Fruit fly (Drosophila melanogaster) whole organism, embryonic: ENCODE measurements around the gene geko.
A peak's percentile ranks its signal among the peaks of the same experiment; 100 is the strongest.

ENCODE experiments used
- Ada2b ChIP-seq: fragments of 200-800 bp; sonication (Bioruptor generic); IDR thresholded peaks from 2 replicates; pipeline ENCODE4 v1.3.6; 2022; ENCODE audit warnings: missing biosample characterization, missing genetic modification characterization
- Blimp-1 ChIP-seq: fragments of 200-800 bp; sonication (Bioruptor generic); optimal IDR thresholded peaks from 3 replicates; lab custom pipeline; 2018; ENCODE audit warnings: missing biosample characterization, missing genetic modification characterization, mild to moderate bottlenecking, moderate library complexity, missing genetic modification reagents
- CG10959 ChIP-seq: fragments of 200-800 bp; sonication (Bioruptor generic); IDR thresholded peaks from 2 replicates; pipeline ENCODE4 v1.3.6; 2022; ENCODE audit warnings: missing biosample characterization, missing genetic modification characterization
- CG11723 ChIP-seq: fragments of 200-800 bp; sonication (Bioruptor generic); optimal IDR thresholded peaks from 2 replicates; lab custom pipeline; 2017; ENCODE audit warnings: missing biosample characterization, mild to moderate bottlenecking, missing genetic modification characterization
- CG13123 ChIP-seq: fragments of 200-800 bp; sonication (Bioruptor generic); optimal IDR thresholded peaks from 2 replicates; lab custom pipeline; 2016; ENCODE audit warnings: missing biosample characterization, missing genetic modification characterization
- CG15269 ChIP-seq: fragments of 200-800 bp; sonication (Bioruptor generic); optimal IDR thresholded peaks from 2 replicates; lab custom pipeline; 2018; ENCODE audit warnings: missing biosample characterization, mild to moderate bottlenecking, missing genetic modification characterization, moderate library complexity
- CG16813 ChIP-seq: fragments of 200-800 bp; sonication (Bioruptor generic); IDR thresholded peaks from 3 replicates; pipeline ENCODE4 v1.3.6; 2022; ENCODE audit warnings: missing biosample characterization, missing genetic modification characterization; ENCODE audit not compliant: partially characterized antibody
- CG2116 ChIP-seq: fragments of 200-800 bp; sonication (Bioruptor generic); optimal IDR thresholded peaks from 3 replicates; lab custom pipeline; 2018; ENCODE audit warnings: missing biosample characterization, mild to moderate bottlenecking, missing genetic modification characterization
- CG3995 ChIP-seq: fragments of 200-800 bp; sonication (Bioruptor generic); optimal IDR thresholded peaks from 3 replicates; lab custom pipeline; 2016; ENCODE audit warnings: missing biosample characterization, missing genetic modification characterization
- CG4282 ChIP-seq: fragments of 200-800 bp; sonication (Bioruptor generic); optimal IDR thresholded peaks from 2 replicates; lab custom pipeline; 2016; ENCODE audit warnings: missing biosample characterization, missing genetic modification characterization
- CG4707 ChIP-seq: fragments of 200-800 bp; sonication (Bioruptor generic); optimal IDR thresholded peaks from 2 replicates; lab custom pipeline; 2018; ENCODE audit warnings: missing biosample characterization, mild to moderate bottlenecking, missing genetic modification characterization, moderate library complexity
- CG5953 ChIP-seq: fragments of 200-800 bp; sonication (Bioruptor generic); IDR thresholded peaks from 2 replicates; pipeline ENCODE4 v1.3.6; 2022; ENCODE audit warnings: missing biosample characterization, missing genetic modification characterization
- CG6175 ChIP-seq: fragments of 200-800 bp; sonication (Bioruptor generic); IDR thresholded peaks from 3 replicates; pipeline ENCODE4 v1.3.6; 2022; ENCODE audit warnings: missing biosample characterization, missing genetic modification characterization
- CG8290 ChIP-seq, 3 experiments: fragments of 200-800 bp; sonication (Bioruptor generic); optimal IDR thresholded peaks; 2 replicates each; lab custom pipeline; 2016 to 2019; ENCODE audit warnings: missing biosample characterization in 3 of 3, missing genetic modification characterization in 3 of 3, mild to moderate bottlenecking in 2 of 3, moderate library complexity in 1 of 3
- CG9609 ChIP-seq: fragments of 200-800 bp; sonication (Bioruptor generic); optimal IDR thresholded peaks from 3 replicates; lab custom pipeline; 2016; ENCODE audit warnings: missing biosample characterization, missing genetic modification characterization
- Dfd ChIP-seq, 2 experiments: fragments of >200 bp; optimal IDR thresholded peaks; 2 replicates each; lab custom pipeline; 2017; ENCODE audit warnings: missing biosample characterization in 2 of 2, missing genetic modification characterization in 2 of 2
- Doc3 ChIP-seq: fragments of 200-800 bp; sonication (Bioruptor generic); IDR thresholded peaks from 3 replicates; pipeline ENCODE4 v1.3.6; 2022; ENCODE audit warnings: missing biosample characterization, missing genetic modification characterization; ENCODE audit not compliant: partially characterized antibody
- Drgx ChIP-seq: fragments of 200-800 bp; sonication (Bioruptor generic); IDR thresholded peaks from 2 replicates; pipeline ENCODE4 v1.3.6; 2022; ENCODE audit warnings: missing biosample characterization, missing genetic modification characterization
- H2.0 ChIP-seq: fragments of 200-800 bp; sonication (Bioruptor generic); IDR thresholded peaks from 2 replicates; pipeline ENCODE4 v1.3.6; 2022; ENCODE audit warnings: missing biosample characterization, missing genetic modification characterization
- HLHmδ ChIP-seq: fragments of 200-800 bp; sonication (Bioruptor generic); optimal IDR thresholded peaks from 2 replicates; lab custom pipeline; 2018; ENCODE audit warnings: missing biosample characterization, mild to moderate bottlenecking, missing genetic modification characterization, moderate library complexity
- Hr39 ChIP-seq: fragments of >200 bp; optimal IDR thresholded peaks from 2 replicates; lab custom pipeline; 2017
- Hr51 ChIP-seq, 2 experiments: fragments of 200-800 bp; sonication (Bioruptor generic); optimal IDR thresholded peaks; 2 replicates in 1 of 2; 3 replicates in 1 of 2; lab custom pipeline; 2016 to 2018; ENCODE audit warnings: missing biosample characterization in 2 of 2, missing genetic modification characterization in 2 of 2, mild to moderate bottlenecking in 1 of 2, moderate library complexity in 1 of 2
- Kr ChIP-seq: fragments of 200-800 bp; sonication (Bioruptor generic); optimal IDR thresholded peaks from 2 replicates; lab custom pipeline; 2017; ENCODE audit warnings: missing biosample characterization, mild to moderate bottlenecking, missing genetic modification characterization
- MTF-1 ChIP-seq: fragments of 200-800 bp; sonication (Bioruptor generic); optimal IDR thresholded peaks from 2 replicates; lab custom pipeline; 2018; ENCODE audit warnings: missing biosample characterization, mild to moderate bottlenecking, missing genetic modification characterization, borderline replicate concordance
- Mad ChIP-seq: fragments of 200-800 bp; sonication (Bioruptor generic); optimal IDR thresholded peaks from 2 replicates; lab custom pipeline; 2016; ENCODE audit warnings: missing biosample characterization, missing genetic modification characterization
- Med ChIP-seq: fragments of 200-800 bp; sonication (Bioruptor generic); peaks from one replicate; lab custom pipeline; 2016; ENCODE audit warnings: missing biosample characterization, missing genetic modification characterization, mild to moderate bottlenecking, inconsistent platforms, moderate library complexity
- NC2β ChIP-seq: fragments of 200-800 bp; sonication (Bioruptor generic); optimal IDR thresholded peaks from 2 replicates; lab custom pipeline; 2016; ENCODE audit warnings: missing biosample characterization, missing genetic modification characterization
- Nf-YA ChIP-seq: fragments of 200-800 bp; sonication (Bioruptor generic); IDR thresholded peaks from 2 replicates; pipeline ENCODE4 v1.3.6; 2022; ENCODE audit warnings: missing biosample characterization, missing genetic modification characterization
- Tbp ChIP-seq: fragments of >200 bp; optimal IDR thresholded peaks from 2 replicates; lab custom pipeline; 2018; ENCODE audit warnings: missing biosample characterization, missing genetic modification characterization
- cas ChIP-seq: fragments of 200-800 bp; sonication (Bioruptor generic); IDR thresholded peaks from 2 replicates; pipeline ENCODE4 v1.3.6; 2022; ENCODE audit warnings: missing biosample characterization, missing genetic modification characterization
- chinmo ChIP-seq: fragments of 200-800 bp; sonication (Bioruptor generic); IDR thresholded peaks from 4 replicates; pipeline ENCODE4 v1.3.6; 2022; ENCODE audit warnings: missing biosample characterization, missing genetic modification characterization; ENCODE audit not compliant: partially characterized antibody
- crol ChIP-seq: fragments of 200-800 bp; sonication (Bioruptor generic); IDR thresholded peaks from 2 replicates; pipeline ENCODE4 v1.3.6; 2022; ENCODE audit warnings: missing biosample characterization, missing genetic modification characterization
- dati ChIP-seq: fragments of 200-800 bp; sonication (Bioruptor generic); IDR thresholded peaks from 2 replicates; pipeline ENCODE4 v1.3.6; 2022; ENCODE audit warnings: missing biosample characterization, missing genetic modification characterization
- dysf ChIP-seq: fragments of 200-800 bp; sonication (Bioruptor generic); IDR thresholded peaks from 3 replicates; pipeline ENCODE4 v1.3.6; 2022; ENCODE audit warnings: missing biosample characterization, missing genetic modification characterization
- exex ChIP-seq: fragments of 200-800 bp; sonication (Bioruptor generic); optimal IDR thresholded peaks from 4 replicates; lab custom pipeline; 2018; ENCODE audit warnings: missing biosample characterization, mild to moderate bottlenecking, missing genetic modification characterization, moderate library complexity
- hb ChIP-seq: fragments of 200-800 bp; sonication (Bioruptor generic); IDR thresholded peaks from 3 replicates; pipeline ENCODE4 v1.3.6; 2022; ENCODE audit warnings: missing biosample characterization, missing genetic modification characterization; ENCODE audit not compliant: partially characterized antibody
- hth ChIP-seq: fragments of >200 bp; optimal IDR thresholded peaks from 2 replicates; lab custom pipeline; 2017; ENCODE audit warnings: inconsistent platforms
- kay ChIP-seq: fragments of 200-800 bp; sonication (Bioruptor generic); optimal IDR thresholded peaks from 2 replicates; lab custom pipeline; 2016; ENCODE audit warnings: missing biosample characterization, missing genetic modification characterization
- lov ChIP-seq, 2 experiments: fragments of 200-800 bp in 1 of 2; fragments of >200 bp in 1 of 2; sonication (Bioruptor generic) in 1 of 2; IDR thresholded peaks in 1 of 2; optimal IDR thresholded peaks in 1 of 2; 2 replicates in 1 of 2; 3 replicates in 1 of 2; pipeline versions ENCODE4 v1.3.6 to Lab custom; 2017 to 2022; ENCODE audit warnings: missing biosample characterization in 1 of 2, missing genetic modification characterization in 1 of 2
- nerfin-1 ChIP-seq: fragments of 200-800 bp; sonication (Bioruptor generic); optimal IDR thresholded peaks from 3 replicates; lab custom pipeline; 2019; ENCODE audit warnings: missing biosample characterization, mild to moderate bottlenecking, missing genetic modification characterization, moderate library complexity
- oc ChIP-seq: fragments of 200-800 bp; sonication (Bioruptor generic); optimal IDR thresholded peaks from 2 replicates; lab custom pipeline; 2018; ENCODE audit warnings: missing biosample characterization, mild to moderate bottlenecking, missing genetic modification characterization, moderate library complexity
- pan ChIP-seq, 4 experiments: fragments of >200 bp in 3 of 4; fragments of 200-800 bp in 1 of 4; sonication (Bioruptor generic) in 1 of 4; optimal IDR thresholded peaks in 3 of 4; IDR thresholded peaks in 1 of 4; 2 replicates each; pipeline versions ENCODE4 v1.3.6 to Lab custom; 2017 to 2022; ENCODE audit warnings: missing biosample characterization in 2 of 4, missing genetic modification characterization in 2 of 4, mixed read lengths in 1 of 4
- pho ChIP-seq: fragments of 200-800 bp; sonication (Bioruptor generic); optimal IDR thresholded peaks from 2 replicates; lab custom pipeline; 2016; ENCODE audit warnings: missing biosample characterization, missing genetic modification characterization
- pzg ChIP-seq: fragments of 200-800 bp; sonication (Bioruptor generic); optimal IDR thresholded peaks from 3 replicates; lab custom pipeline; 2018; ENCODE audit warnings: missing biosample characterization, mild to moderate bottlenecking, missing genetic modification characterization, moderate library complexity
- row ChIP-seq: fragments of 200-800 bp; sonication (Bioruptor generic); IDR thresholded peaks from 3 replicates; pipeline ENCODE4 v1.3.6; 2022; ENCODE audit warnings: missing biosample characterization, missing genetic modification characterization
- slbo ChIP-seq: fragments of 200-800 bp; sonication (Bioruptor generic); IDR thresholded peaks from 2 replicates; pipeline ENCODE4 v1.3.6; 2022; ENCODE audit warnings: missing biosample characterization, missing genetic modification characterization
- so ChIP-seq: fragments of 200-800 bp; sonication (Bioruptor generic); IDR thresholded peaks from 3 replicates; pipeline ENCODE4 v1.3.6; 2022; ENCODE audit warnings: missing biosample characterization, missing genetic modification characterization
- sob ChIP-seq: fragments of 200-800 bp; sonication (Bioruptor generic); IDR thresholded peaks from 2 replicates; pipeline ENCODE4 v1.3.6; 2022; ENCODE audit warnings: missing biosample characterization, missing genetic modification characterization
- vvl ChIP-seq: fragments of 200-800 bp; sonication (Bioruptor generic); IDR thresholded peaks from 2 replicates; pipeline ENCODE4 v1.3.6; 2022; ENCODE audit warnings: missing biosample characterization, missing genetic modification characterization
- zfh2 ChIP-seq: fragments of 200-800 bp; sonication (Bioruptor generic); optimal IDR thresholded peaks from 2 replicates; lab custom pipeline; 2016; ENCODE audit warnings: missing biosample characterization, missing genetic modification characterization

geko gene

DNA sequence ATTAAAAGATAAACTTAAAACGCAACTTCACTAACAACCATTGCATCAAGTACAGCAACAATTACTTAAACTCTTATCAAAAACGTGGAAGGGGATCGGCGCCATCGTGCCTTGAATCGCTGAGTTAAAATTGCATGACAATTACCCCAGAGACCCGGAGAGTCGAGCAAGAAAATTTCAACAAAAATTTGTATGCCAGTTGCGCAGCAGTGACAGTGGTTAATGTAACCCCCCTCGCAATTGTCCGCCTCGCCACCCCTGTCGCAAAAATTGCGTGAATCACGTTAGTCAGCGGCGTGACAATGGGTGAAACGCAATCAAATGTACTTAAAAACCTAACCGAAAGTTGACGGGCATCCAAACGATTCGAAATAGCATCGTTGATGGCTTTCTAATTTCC is 39.5 kb upstream of the geko start (continued):
- 0 out of 2 replicates have a peak, but pooled peaks have one; percentile 5 for TF ChIP-seq CG10959 (GFP tag; lab: Robert Waterston, UW)
- TF ChIP-seq chinmo = 0 out of 4 replicates have a peak, but pooled peaks have one; percentile 76
- TF ChIP-seq Doc3 = no peak
- TF ChIP-seq dysf (GFP tag; lab: Robert Waterston, UW) = peak; percentile 43; the same call in 1 of the 3 replicates
- no peak for TF ChIP-seq CG11723
- no peak for TF ChIP-seq CG15269 (tag; lab: Kevin White, UChicago)
- peak; percentile 80 for TF ChIP-seq Med
- no peak for TF ChIP-seq H2.0 (GFP tag; lab: Robert Waterston, UW)
- TF ChIP-seq CG5953 = 0 out of 2 replicates have a peak, but pooled peaks have one; percentile 14
- no peak for TF ChIP-seq CG3995
- no peak for TF ChIP-seq CG6175 (GFP tag; lab: Robert Waterston, UW)
- TF ChIP-seq sob (GFP tag; lab: Robert Waterston, UW) = 0 out of 2 replicates have a peak, but pooled peaks have one; percentile 25
- TF ChIP-seq Hr39 (lab: Kevin White, UChicago) = no peak
- no peak for TF ChIP-seq pzg (GFP tag; lab: Kevin White, UChicago)
- TF ChIP-seq Blimp-1 (GFP tag; lab: Kevin White, UChicago) = peak; percentile 26
- peak; percentile 88 for TF ChIP-seq vvl (GFP tag; lab: Robert Waterston, UW)
- TF ChIP-seq slbo (GFP tag; lab: Robert Waterston, UW) = peak; percentile 48
- no peak for TF ChIP-seq oc (tag; lab: Kevin White, UChicago)
- TF ChIP-seq Tbp = no peak
- 0 out of 3 replicates have a peak, but pooled peaks have one; percentile 32 for TF ChIP-seq so
- peak; percentile 16; the same call in 1 of the 2 replicates for TF ChIP-seq Drgx (GFP tag; lab: Robert Waterston, UW)
- 0 out of 2 replicates have a peak, but pooled peaks have one; percentile 7 for TF ChIP-seq Nf-YA (GFP tag; lab: Robert Waterston, UW)
- TF ChIP-seq dati (GFP tag; lab: Robert Waterston, UW) = no peak
- no peak for TF ChIP-seq MTF-1 (GFP tag; lab: Kevin White, UChicago)
- no peak for TF ChIP-seq CG8290 (GFP tag; optimal IDR thresholded peaks at IDR 0.05; lab: Kevin White, UChicago)
- TF ChIP-seq CG8290 (tag; optimal IDR thresholded peaks at IDR 0.05; lab: Kevin White, UChicago) = peak in 1 of 2 experiments; percentile 38
- TF ChIP-seq Hr51 (GFP tag; optimal IDR thresholded peaks at IDR 0.05; lab: Kevin White, UChicago) = peak in 1 of 2 experiments; percentile 8
- no peak for TF ChIP-seq nerfin-1
- no peak for TF ChIP-seq pan (optimal IDR thresholded peaks at IDR 0.05; lab: Kevin White, UChicago)
- peak in 1 of 2 experiments; percentile 32 for TF ChIP-seq pan (GFP tag; optimal IDR thresholded peaks at IDR 0.05 in 1 of 2, IDR thresholded peaks at IDR 0.05 in 1 of 2)
- no peak for TF ChIP-seq lov (optimal IDR thresholded peaks at IDR 0.05; lab: Kevin White, UChicago)
- no peak for TF ChIP-seq lov (GFP tag; IDR thresholded peaks at IDR 0.05; lab: Robert Waterston, UW)
- TF ChIP-seq hth (lab: Kevin White, UChicago) = no peak
- TF ChIP-seq pho (GFP tag; lab: Kevin White, UChicago) = no peak
- TF ChIP-seq CG2116 (GFP tag; lab: Kevin White, UChicago) = no peak
- no peak for TF ChIP-seq CG13123 (GFP tag; lab: Kevin White, UChicago)
- TF ChIP-seq Ada2b (GFP tag; lab: Robert Waterston, UW) = no peak
- TF ChIP-seq cas = no peak
- peak; percentile 52 for TF ChIP-seq row
- TF ChIP-seq hb (GFP tag; lab: Robert Waterston, UW) = no peak

- peak; percentile 17 for TF ChIP-seq HLHmδ (GFP tag; lab: Kevin White, UChicago)
- no peak for TF ChIP-seq zfh2 (GFP tag; lab: Kevin White, UChicago)
- TF ChIP-seq exex = no peak
- no peak for TF ChIP-seq crol (GFP tag; lab: Robert Waterston, UW)
- no peak for TF ChIP-seq CG9609 (GFP tag; lab: Kevin White, UChicago)
- TF ChIP-seq CG4707 = no peak
- peak; percentile 32 for TF ChIP-seq Kr (GFP tag; lab: Kevin White, UChicago)
- no peak for TF ChIP-seq Mad (GFP tag; lab: Kevin White, UChicago)
- TF ChIP-seq pan (optimal IDR thresholded peaks at IDR 0.05; lab: Kevin White, UChicago) = no peak
- no peak for TF ChIP-seq pan (GFP tag; optimal IDR thresholded peaks at IDR 0.05 in 1 of 2, IDR thresholded peaks at IDR 0.05 in 1 of 2)
- no peak for TF ChIP-seq NC2β
- TF ChIP-seq CG16813 (GFP tag; lab: Robert Waterston, UW) = no peak
- no peak for TF ChIP-seq Dfd (GFP tag; optimal IDR thresholded peaks at IDR 0.05; lab: Kevin White, UChicago)
- TF ChIP-seq CG4282 (GFP tag; lab: Kevin White, UChicago) = no peak
- TF ChIP-seq kay (GFP tag; lab: Kevin White, UChicago) = no peak
Observed at dm6 chr3L:18101421-18101996, 37.7 kb upstream of the geko start.
